Worm (Caenorhabditis elegans): Measurements from ENCODE around the gene T22B2.2.

- TF ChIP-seq med-1 (GFP tag; optimal IDR thresholded peaks at IDR 0.05; ENCODE audit: insufficient read depth) (no peak), klf-2 (GFP tag; conservative IDR thresholded peaks at IDR 0.05) (no peak), T22C8.4 (GFP tag; IDR thresholded peaks at IDR 0.05) (no peak), tab-1 (GFP tag; IDR thresholded peaks at IDR 0.05) (no peak)
These were observed 50.6 kb downstream of the T22B2.2 start for ce11 chrX:3970786-3971185.
